Worm (Caenorhabditis elegans) whole organism, young adult: ENCODE measurements around the gene F28D1.6.

Source experiments
- C17E4.6 ChIP-seq: fragments of 200-800 bp; sonication (Bioruptor generic); IDR thresholded peaks from 2 replicates; pipeline ENCODE4 v1.3.6; 2022; ENCODE audit warnings: missing genetic modification reagents, missing genetic modification characterization, missing compliant biosample characterization
- F22D6.2 ChIP-seq: sonication (generic microtip); optimal IDR thresholded peaks from 2 replicates; lab custom pipeline; 2016; ENCODE audit warnings: mild to moderate bottlenecking, missing genetic modification characterization, missing compliant biosample characterization
- F49E8.2 ChIP-seq: sonication (generic microtip); optimal IDR thresholded peaks from 3 replicates; lab custom pipeline; 2017; ENCODE audit warnings: missing genetic modification characterization, mild to moderate bottlenecking, missing compliant biosample characterization, antibody characterized with exemption, moderate library complexity; ENCODE audit not compliant: insufficient read depth
- F57A8.1 ChIP-seq: fragments of 200-800 bp; sonication (Bioruptor generic); optimal IDR thresholded peaks from 2 replicates; lab custom pipeline; 2018; ENCODE audit warnings: mild to moderate bottlenecking, missing genetic modification characterization, moderate library complexity, missing compliant biosample characterization
- F57C9.4 ChIP-seq: sonication (generic microtip); optimal IDR thresholded peaks from 2 replicates; lab custom pipeline; 2017; ENCODE audit warnings: mild to moderate bottlenecking, missing genetic modification characterization, missing compliant biosample characterization
- Y56A3A.18 ChIP-seq: fragments of 200-800 bp; sonication (Bioruptor generic); IDR thresholded peaks from 2 replicates; pipeline ENCODE4 v1.3.6; 2022; ENCODE audit warnings: missing genetic modification reagents, missing genetic modification characterization, missing compliant biosample characterization
- Y79H2A.3 ChIP-seq: fragments of 200-800 bp; sonication (Bioruptor generic); conservative IDR thresholded peaks from 2 replicates; pipeline ENCODE4 v1.3.6; 2022; ENCODE audit warnings: missing genetic modification reagents, missing genetic modification characterization, missing compliant biosample characterization
- atf-7 ChIP-seq: sonication (generic microtip); optimal IDR thresholded peaks from 2 replicates; lab custom pipeline; 2017; ENCODE audit warnings: mild to moderate bottlenecking, missing genetic modification characterization, missing compliant biosample characterization
- athp-1 ChIP-seq: sonication (generic microtip); optimal IDR thresholded peaks from 2 replicates; lab custom pipeline; 2017; ENCODE audit warnings: mild to moderate bottlenecking, missing genetic modification characterization, missing compliant biosample characterization
- bed-1 ChIP-seq: fragments of 200-800 bp; sonication (Bioruptor generic); IDR thresholded peaks from 2 replicates; pipeline ENCODE4 v1.3.6; 2022; ENCODE audit warnings: missing genetic modification reagents, missing genetic modification characterization, missing compliant biosample characterization
- ceh-58 ChIP-seq: fragments of 200-800 bp; sonication (Bioruptor generic); IDR thresholded peaks from 2 replicates; pipeline ENCODE4 v1.3.6; 2022; ENCODE audit warnings: missing genetic modification characterization, missing compliant biosample characterization
- die-1 ChIP-seq: sonication (generic microtip); optimal IDR thresholded peaks from 2 replicates; lab custom pipeline; 2016; ENCODE audit warnings: missing genotype, mild to moderate bottlenecking, missing genetic modification characterization, missing compliant biosample characterization
- dox-1 ChIP-seq: fragments of 200-800 bp; sonication (Bioruptor generic); IDR thresholded peaks from 2 replicates; pipeline ENCODE4 v1.3.6; 2022; ENCODE audit warnings: missing genetic modification reagents, missing genetic modification characterization, missing compliant biosample characterization
- efl-1 ChIP-seq: fragments of 150-350 bp; optimal IDR thresholded peaks from 2 replicates; lab custom pipeline; 2014; ENCODE audit warnings: missing biosample characterization, missing genetic modification reagents, missing genetic modification characterization
- egl-18 ChIP-seq: fragments of 200-800 bp; sonication (Bioruptor generic); IDR thresholded peaks from 2 replicates; pipeline ENCODE4 v1.3.6; 2022; ENCODE audit warnings: missing genetic modification reagents, missing genetic modification characterization, missing compliant biosample characterization
- egl-44 ChIP-seq: fragments of 200-800 bp; sonication (Bioruptor generic); IDR thresholded peaks from 2 replicates; pipeline ENCODE4 v1.3.6; 2022; ENCODE audit warnings: missing genetic modification reagents, missing genetic modification characterization, missing compliant biosample characterization
- ekl-4 ChIP-seq: fragments of 200-800 bp; sonication (Bioruptor generic); IDR thresholded peaks from 2 replicates; pipeline ENCODE4 v1.3.6; 2022; ENCODE audit warnings: missing genetic modification reagents, missing genetic modification characterization, missing compliant biosample characterization
- gei-17 ChIP-seq: fragments of 200-800 bp; sonication (Bioruptor generic); optimal IDR thresholded peaks from 2 replicates; lab custom pipeline; 2018; ENCODE audit warnings: mild to moderate bottlenecking, missing genetic modification characterization, missing compliant biosample characterization
- lag-1 ChIP-seq: fragments of 200-800 bp; sonication (Bioruptor generic); IDR thresholded peaks from 2 replicates; pipeline ENCODE4 v1.3.6; 2022; ENCODE audit warnings: missing genetic modification reagents, missing genetic modification characterization, missing compliant biosample characterization
- lin-35 ChIP-seq, 3 experiments: fragments of 150-350 bp in 2 of 3; sonication (generic microtip) in 1 of 3; optimal IDR thresholded peaks; 2 replicates each; lab custom pipeline; 2014 to 2018; ENCODE audit warnings: missing biosample characterization in 3 of 3, missing genetic modification characterization in 3 of 3, missing genetic modification reagents in 3 of 3
- lin-54 ChIP-seq: fragments of 200-800 bp; sonication (Bioruptor generic); optimal IDR thresholded peaks from 2 replicates; lab custom pipeline; 2018; ENCODE audit warnings: mild to moderate bottlenecking, missing genetic modification characterization, missing compliant biosample characterization
- lsl-1 ChIP-seq: fragments of 200-800 bp; sonication (Bioruptor generic); optimal IDR thresholded peaks from 2 replicates; lab custom pipeline; 2018; ENCODE audit warnings: mild to moderate bottlenecking, missing genetic modification characterization, moderate library complexity, missing compliant biosample characterization
- madf-10 ChIP-seq: sonication (generic microtip); optimal IDR thresholded peaks from 2 replicates; lab custom pipeline; 2016; ENCODE audit warnings: mild to moderate bottlenecking, missing genetic modification characterization, missing compliant biosample characterization
- madf-8 ChIP-seq: fragments of 200-800 bp; sonication (Bioruptor generic); conservative IDR thresholded peaks from 2 replicates; pipeline ENCODE4 v1.3.6; 2022; ENCODE audit warnings: missing genetic modification reagents, missing genetic modification characterization, missing compliant biosample characterization
- nfya-1 ChIP-seq: sonication (generic microtip); optimal IDR thresholded peaks from 2 replicates; lab custom pipeline; 2017; ENCODE audit warnings: antibody characterized with exemption, missing compliant biosample characterization, missing genetic modification characterization, borderline replicate concordance; ENCODE audit not compliant: insufficient read depth
- nfya-2 ChIP-seq: fragments of 200-800 bp; sonication (Bioruptor generic); IDR thresholded peaks from 2 replicates; pipeline ENCODE4 v1.3.6; 2022; ENCODE audit warnings: missing genetic modification reagents, missing genetic modification characterization, missing compliant biosample characterization
- nhr-179 ChIP-seq: sonication (generic microtip); optimal IDR thresholded peaks from 2 replicates; lab custom pipeline; 2016; ENCODE audit warnings: mild to moderate bottlenecking, missing genetic modification characterization, missing compliant biosample characterization
- nhr-80 ChIP-seq: sonication (generic microtip); optimal IDR thresholded peaks from 2 replicates; lab custom pipeline; 2016; ENCODE audit warnings: missing genetic modification characterization, missing compliant biosample characterization
- pbrm-1 ChIP-seq: fragments of 200-800 bp; sonication (Bioruptor generic); IDR thresholded peaks from 2 replicates; pipeline ENCODE4 v1.3.6; 2022; ENCODE audit warnings: missing genetic modification reagents, missing genetic modification characterization, missing compliant biosample characterization
- pha-4 ChIP-seq: fragments of 150-350 bp; sonication (generic microtip); optimal IDR thresholded peaks from 2 replicates; lab custom pipeline; 2014; ENCODE audit warnings: missing biosample characterization, missing genetic modification reagents, missing genetic modification characterization
- rec-8 ChIP-seq, 2 experiments: sonication (generic microtip); optimal IDR thresholded peaks; 2 replicates each; lab custom pipeline; 2016; ENCODE audit warnings: mild to moderate bottlenecking in 2 of 2, missing genetic modification characterization in 2 of 2, missing genetic modification reagents in 2 of 2, missing genotype in 2 of 2, missing biosample characterization in 1 of 2, missing compliant biosample characterization in 1 of 2, moderate library complexity in 1 of 2
- repo-1 ChIP-seq: sonication (generic microtip); optimal IDR thresholded peaks from 2 replicates; lab custom pipeline; 2017; ENCODE audit warnings: mild to moderate bottlenecking, missing genetic modification characterization, missing compliant biosample characterization
- sea-2 ChIP-seq: fragments of 200-800 bp; sonication (Bioruptor generic); IDR thresholded peaks from 2 replicates; pipeline ENCODE4 v1.3.6; 2022; ENCODE audit warnings: missing genetic modification characterization, missing compliant biosample characterization
- tbp1 ChIP-seq: fragments of 200-800 bp; sonication (Bioruptor generic); optimal IDR thresholded peaks from 2 replicates; lab custom pipeline; 2018; ENCODE audit warnings: mild to moderate bottlenecking, missing genetic modification characterization, missing compliant biosample characterization
- unc-62 ChIP-seq: fragments of 150-350 bp; optimal IDR thresholded peaks from 2 replicates; lab custom pipeline; 2014; ENCODE audit warnings: missing biosample characterization, missing genetic modification reagents, missing genetic modification characterization
- xnd-1 ChIP-seq: sonication (generic microtip); optimal IDR thresholded peaks from 2 replicates; lab custom pipeline; 2016; ENCODE audit warnings: missing genotype, missing genetic modification reagents, missing genetic modification characterization, missing compliant biosample characterization
- zim-3 ChIP-seq: sonication (generic microtip); optimal IDR thresholded peaks from 2 replicates; lab custom pipeline; 2017; ENCODE audit warnings: mild to moderate bottlenecking, missing genetic modification characterization, moderate library complexity, missing compliant biosample characterization
- ztf-26 ChIP-seq: sonication (generic microtip); optimal IDR thresholded peaks from 2 replicates; lab custom pipeline; 2017; ENCODE audit warnings: missing genetic modification characterization, missing compliant biosample characterization
- ztf-3 ChIP-seq: fragments of 200-800 bp; sonication (Bioruptor generic); optimal IDR thresholded peaks from 2 replicates; lab custom pipeline; 2018; ENCODE audit warnings: mild to moderate bottlenecking, missing genetic modification characterization, missing compliant biosample characterization

The F28D1.6 gene

ce11 chrIV:12389951-12390350, 5.0 kb upstream of the F28D1.6 start, which contains the start of gene spe-45 (continued):
- TF ChIP-seq tbp1 (GFP tag; lab: Kevin White, UChicago) (peak; percentile 47), ekl-4 (peak; percentile 78)

- TF ChIP-seq nhr-179 (tag; lab: Kevin White, UChicago) (no peak), dox-1 (peak; percentile 25; the same call in 1 of the 2 replicates), lin-35 (GFP tag; optimal IDR thresholded peaks at IDR 0.05; lab: Kevin White, UChicago) (no peak), repo-1 (tag; lab: Kevin White, UChicago) (no peak), madf-10 (tag; lab: Kevin White, UChicago) (no peak), die-1 (tag; lab: Kevin White, UChicago) (no peak), ekl-4 (no peak), F57C9.4 (tag; lab: Kevin White, UChicago) (no peak), nhr-80 (tag; lab: Kevin White, UChicago) (peak; percentile 71), F22D6.2 (no peak), efl-1 (GFP tag; lab: Kevin White, UChicago) (no peak), lag-1 (GFP tag; lab: Robert Waterston, UW) (no peak), F57A8.1 (GFP tag; lab: Kevin White, UChicago) (no peak), Y79H2A.3 (GFP tag; lab: Robert Waterston, UW) (no peak), nfya-2 (GFP tag; lab: Robert Waterston, UW) (no peak), pbrm-1 (no peak)
These were observed 2.1 kb downstream of the F28D1.6 start, which contains the start of gene thn-2 for ce11 chrIV:12382864-12383263. thn-2 (plus strand) TSS chrIV:12383170.

- no peak for TF ChIP-seq atf-7 (tag; lab: Kevin White, UChicago)
These were observed 5.2 kb downstream of the F28D1.6 start, which contains the start of gene thn-1 for ce11 chrIV:12379784-12380183. thn-1 (plus strand) TSS chrIV:12380084.

- TF ChIP-seq F57C9.4 (tag; lab: Kevin White, UChicago) = no peak
- peak; percentile 67 for TF ChIP-seq nhr-80 (tag; lab: Kevin White, UChicago)
- no peak for TF ChIP-seq gei-17 (GFP tag; lab: Kevin White, UChicago)
These were observed 6.0 kb downstream of the F28D1.6 start for ce11 chrIV:12378919-12379318.

ce11 chrIV:12376021-12376420, 8.9 kb downstream of the F28D1.6 start, which contains the start of gene atz-1:
atz-1 (minus strand) TSS chrIV:12376121.
- TF ChIP-seq lin-54 (GFP tag; lab: Kevin White, UChicago) = no peak
- no peak for TF ChIP-seq ztf-26
- TF ChIP-seq egl-44 (GFP tag; lab: Robert Waterston, UW) = no peak
- TF ChIP-seq lag-1 (GFP tag; lab: Robert Waterston, UW) = no peak
- TF ChIP-seq bed-1 = no peak
- no peak for TF ChIP-seq nfya-1 (tag; lab: Kevin White, UChicago)
- no peak for TF ChIP-seq dox-1
- TF ChIP-seq ceh-58 (GFP tag; lab: Robert Waterston, UW) = no peak
- no peak for TF ChIP-seq unc-62 (GFP tag; lab: Kevin White, UChicago)
- TF ChIP-seq die-1 (tag; lab: Kevin White, UChicago) = no peak
- TF ChIP-seq zim-3 = no peak
- no peak for TF ChIP-seq athp-1 (tag; lab: Kevin White, UChicago)
- no peak for TF ChIP-seq madf-8 (GFP tag; lab: Robert Waterston, UW)

ce11 chrIV:12371879-12372278, 13.1 kb downstream of the F28D1.6 start, which contains the start of gene wdr-46:
wdr-46 (plus strand) TSS chrIV:12372253.
- peak; percentile 97 for TF ChIP-seq lin-54 (GFP tag; lab: Kevin White, UChicago)
- TF ChIP-seq Y56A3A.18 (GFP tag; lab: Robert Waterston, UW) = peak; percentile 54; the same call in 1 of the 2 replicates
- no peak for TF ChIP-seq egl-18
- TF ChIP-seq lsl-1 (GFP tag; lab: Kevin White, UChicago) = peak; percentile 86
- no peak for TF ChIP-seq rec-8 (tag; optimal IDR thresholded peaks at IDR 0.05; lab: Kevin White, UChicago)
- TF ChIP-seq ztf-3 (GFP tag; lab: Kevin White, UChicago) = no peak
- TF ChIP-seq ceh-58 (GFP tag; lab: Robert Waterston, UW) = no peak
- TF ChIP-seq pbrm-1 = peak; percentile 60
- TF ChIP-seq madf-10 (tag; lab: Kevin White, UChicago) = peak; percentile 31
- TF ChIP-seq F49E8.2 (tag; lab: Kevin White, UChicago) = peak; percentile 49
- peak; percentile 61 for TF ChIP-seq tbp1 (GFP tag; lab: Kevin White, UChicago)
- 0 out of 2 replicates have a peak, but pooled peaks have one; percentile 7 for TF ChIP-seq C17E4.6
- no peak for TF ChIP-seq xnd-1 (tag; lab: Kevin White, UChicago)
- TF ChIP-seq sea-2 (GFP tag; lab: Robert Waterston, UW) = no peak
- peak; percentile 51 for TF ChIP-seq pha-4 (tag; lab: Kevin White, UChicago)
